Fruit fly (Drosophila melanogaster) whole organism, embryonic: Measurements from ENCODE around the gene B-H1.

ENCODE experiments used
- Asciz ChIP-seq: fragments of 200-800 bp; sonication (Bioruptor generic); optimal IDR thresholded peaks from 2 replicates; lab custom pipeline; 2017; ENCODE audit warnings: missing biosample characterization, mild to moderate bottlenecking, missing genetic modification characterization, missing genetic modification reagents
- CG10321 ChIP-seq: fragments of 200-800 bp; sonication (Bioruptor generic); IDR thresholded peaks from 2 replicates; pipeline ENCODE4 v1.3.6; 2022; ENCODE audit warnings: missing biosample characterization, missing genetic modification characterization
- CG10654 ChIP-seq: fragments of 200-800 bp; sonication (Bioruptor generic); optimal IDR thresholded peaks from 2 replicates; lab custom pipeline; 2016; ENCODE audit warnings: missing biosample characterization, missing genetic modification characterization
- CG11696 ChIP-seq: fragments of 200-800 bp; sonication (Bioruptor generic); IDR thresholded peaks from 2 replicates; pipeline ENCODE4 v1.3.6; 2022; ENCODE audit warnings: missing biosample characterization, missing genetic modification characterization
- CG12659 ChIP-seq: fragments of 200-800 bp; sonication (Bioruptor generic); optimal IDR thresholded peaks from 3 replicates; lab custom pipeline; 2017; ENCODE audit warnings: mild to moderate bottlenecking, missing biosample characterization, missing genetic modification reagents, missing genetic modification characterization
- CG13624 ChIP-seq: fragments of 200-800 bp; sonication (Bioruptor generic); optimal IDR thresholded peaks from 2 replicates; lab custom pipeline; 2016; ENCODE audit warnings: missing biosample characterization, missing genetic modification characterization
- CG13894 ChIP-seq: fragments of 200-800 bp; sonication (Bioruptor generic); optimal IDR thresholded peaks from 3 replicates; lab custom pipeline; 2018; ENCODE audit warnings: missing biosample characterization, mild to moderate bottlenecking, missing genetic modification characterization, moderate library complexity
- CG14667 ChIP-seq: fragments of 200-800 bp; sonication (Bioruptor generic); IDR thresholded peaks from 2 replicates; pipeline ENCODE4 v1.3.6; 2022; ENCODE audit warnings: missing biosample characterization, missing genetic modification characterization
- CG1603 ChIP-seq: fragments of 200-800 bp; sonication (Bioruptor generic); optimal IDR thresholded peaks from 2 replicates; lab custom pipeline; 2019; ENCODE audit warnings: missing biosample characterization, mild to moderate bottlenecking, missing genetic modification characterization, moderate library complexity
- CG17328 ChIP-seq: fragments of 200-800 bp; sonication (Bioruptor generic); IDR thresholded peaks from 2 replicates; pipeline ENCODE4 v1.3.6; 2022; ENCODE audit warnings: missing biosample characterization, missing genetic modification characterization
- CG17568 ChIP-seq: fragments of 200-800 bp; sonication (Bioruptor generic); optimal IDR thresholded peaks from 2 replicates; lab custom pipeline; 2018; ENCODE audit warnings: missing biosample characterization, mild to moderate bottlenecking, missing genetic modification characterization, moderate library complexity
- CG17912 ChIP-seq: fragments of 200-800 bp; sonication (Bioruptor generic); optimal IDR thresholded peaks from 2 replicates; lab custom pipeline; 2018; ENCODE audit warnings: missing biosample characterization, mild to moderate bottlenecking, missing genetic modification characterization
- CG2120 ChIP-seq: fragments of 200-800 bp; sonication (Bioruptor generic); optimal IDR thresholded peaks from 3 replicates; lab custom pipeline; 2016; ENCODE audit warnings: missing biosample characterization, missing genetic modification characterization
- CG2199 ChIP-seq: fragments of 200-800 bp; sonication (Bioruptor generic); IDR thresholded peaks from 3 replicates; pipeline ENCODE4 v1.3.6; 2022; ENCODE audit warnings: missing biosample characterization, missing genetic modification characterization
- CG30020 ChIP-seq: fragments of 200-800 bp; optimal IDR thresholded peaks from 2 replicates; lab custom pipeline; 2019; ENCODE audit warnings: missing biosample characterization, mild to moderate bottlenecking, missing genetic modification characterization, moderate library complexity
- CG31224 ChIP-seq: fragments of 200-800 bp; sonication (Bioruptor generic); IDR thresholded peaks from 2 replicates; pipeline ENCODE4 v1.3.6; 2022; ENCODE audit warnings: missing biosample characterization, missing genetic modification characterization
- CG3995 ChIP-seq: fragments of 200-800 bp; sonication (Bioruptor generic); optimal IDR thresholded peaks from 3 replicates; lab custom pipeline; 2016; ENCODE audit warnings: missing biosample characterization, missing genetic modification characterization
- CG4617 ChIP-seq: fragments of 200-800 bp; sonication (Bioruptor generic); optimal IDR thresholded peaks from 3 replicates; lab custom pipeline; 2016; ENCODE audit warnings: missing biosample characterization, missing genetic modification characterization, borderline replicate concordance
- CG4730 ChIP-seq: fragments of 200-800 bp; sonication (Bioruptor generic); IDR thresholded peaks from 2 replicates; pipeline ENCODE4 v1.3.6; 2022; ENCODE audit warnings: missing biosample characterization, missing genetic modification characterization
- CG6272 ChIP-seq: fragments of 200-800 bp; sonication (Bioruptor generic); IDR thresholded peaks from 2 replicates; pipeline ENCODE4 v1.3.6; 2022; ENCODE audit warnings: missing biosample characterization, missing genetic modification characterization
- CG7556 ChIP-seq: fragments of 200-800 bp; sonication (Bioruptor generic); optimal IDR thresholded peaks from 2 replicates; lab custom pipeline; 2017; ENCODE audit warnings: missing biosample characterization, mild to moderate bottlenecking, missing genetic modification characterization
- CG7839 ChIP-seq: fragments of 200-800 bp; sonication (Bioruptor generic); optimal IDR thresholded peaks from 3 replicates; lab custom pipeline; 2018; ENCODE audit warnings: missing biosample characterization, mild to moderate bottlenecking, missing genetic modification characterization, moderate library complexity
- CG7928 ChIP-seq: fragments of 200-800 bp; sonication (Bioruptor generic); optimal IDR thresholded peaks from 2 replicates; lab custom pipeline; 2017; ENCODE audit warnings: missing biosample characterization, mild to moderate bottlenecking, missing genetic modification characterization
- CG8089 ChIP-seq: fragments of 200-800 bp; sonication (Bioruptor generic); optimal IDR thresholded peaks from 3 replicates; lab custom pipeline; 2016; ENCODE audit warnings: missing biosample characterization, missing genetic modification characterization
- CG9437 ChIP-seq: fragments of 200-800 bp; sonication (Bioruptor generic); optimal IDR thresholded peaks from 2 replicates; lab custom pipeline; 2018; ENCODE audit warnings: missing biosample characterization, mild to moderate bottlenecking, missing genetic modification characterization
- CG9609 ChIP-seq: fragments of 200-800 bp; sonication (Bioruptor generic); optimal IDR thresholded peaks from 3 replicates; lab custom pipeline; 2016; ENCODE audit warnings: missing biosample characterization, missing genetic modification characterization
- CTCF ChIP-seq: fragments of 200-800 bp; sonication (Bioruptor generic); optimal IDR thresholded peaks from 2 replicates; lab custom pipeline; 2017; ENCODE audit warnings: missing biosample characterization, mild to moderate bottlenecking, missing genetic modification characterization, moderate library complexity
- Dek ChIP-seq: fragments of 200-800 bp; sonication (Bioruptor generic); optimal IDR thresholded peaks from 3 replicates; lab custom pipeline; 2019; ENCODE audit warnings: missing biosample characterization, mild to moderate bottlenecking, missing genetic modification characterization, moderate library complexity
- Hr51 ChIP-seq, 2 experiments: fragments of 200-800 bp; sonication (Bioruptor generic); optimal IDR thresholded peaks; 2 replicates in 1 of 2; 3 replicates in 1 of 2; lab custom pipeline; 2016 to 2018; ENCODE audit warnings: missing biosample characterization in 2 of 2, missing genetic modification characterization in 2 of 2, mild to moderate bottlenecking in 1 of 2, moderate library complexity in 1 of 2
- Hsf ChIP-seq: fragments of 200-800 bp; sonication (Bioruptor generic); optimal IDR thresholded peaks from 3 replicates; lab custom pipeline; 2016; ENCODE audit warnings: missing biosample characterization, missing genetic modification characterization
- Sin3A ChIP-seq: fragments of >200 bp; optimal IDR thresholded peaks from 2 replicates; lab custom pipeline; 2018
- ab ChIP-seq: fragments of 200-800 bp; sonication (Bioruptor generic); optimal IDR thresholded peaks from 2 replicates; lab custom pipeline; 2016; ENCODE audit warnings: missing biosample characterization, missing genetic modification characterization
- bsh ChIP-seq, 2 experiments: fragments of 200-800 bp; sonication (Bioruptor generic); optimal IDR thresholded peaks; 2 replicates each; lab custom pipeline; 2017 to 2018; ENCODE audit warnings: mild to moderate bottlenecking in 2 of 2, missing biosample characterization in 2 of 2, missing genetic modification characterization in 2 of 2, moderate library complexity in 1 of 2
- cad ChIP-seq: fragments of >200 bp; optimal IDR thresholded peaks from 2 replicates; lab custom pipeline; 2017; ENCODE audit warnings: missing biosample characterization, missing genetic modification characterization
- cato ChIP-seq: fragments of 200-800 bp; sonication (Bioruptor generic); optimal IDR thresholded peaks from 2 replicates; lab custom pipeline; 2016; ENCODE audit warnings: missing biosample characterization, missing genetic modification characterization, borderline replicate concordance
- ci ChIP-seq: fragments of 200-800 bp; sonication (Bioruptor generic); IDR thresholded peaks from 3 replicates; pipeline ENCODE4 v1.3.6; 2022; ENCODE audit warnings: missing biosample characterization, missing genetic modification characterization
- crc ChIP-seq: fragments of 200-800 bp; sonication (Bioruptor generic); optimal IDR thresholded peaks from 2 replicates; lab custom pipeline; 2016; ENCODE audit warnings: missing biosample characterization, missing genetic modification characterization
- croc ChIP-seq: fragments of 200-800 bp; sonication (Bioruptor generic); conservative IDR thresholded peaks from 3 replicates; pipeline ENCODE4 v1.3.6; 2022; ENCODE audit warnings: missing biosample characterization, missing genetic modification characterization
- ftz-f1 ChIP-seq: fragments of 200-800 bp; sonication (Bioruptor generic); optimal IDR thresholded peaks from 2 replicates; lab custom pipeline; 2016; ENCODE audit warnings: missing biosample characterization, missing genetic modification characterization
- gcm2 ChIP-seq: fragments of 200-800 bp; sonication (Bioruptor generic); optimal IDR thresholded peaks from 2 replicates; lab custom pipeline; 2016; ENCODE audit warnings: missing biosample characterization, missing genetic modification characterization
- inv ChIP-seq: fragments of 200-800 bp; sonication (Bioruptor generic); IDR thresholded peaks from 2 replicates; pipeline ENCODE4 v1.3.6; 2022; ENCODE audit warnings: missing biosample characterization, missing genetic modification characterization; ENCODE audit not compliant: partially characterized antibody
- jigr1 ChIP-seq: fragments of 200-800 bp; sonication (Bioruptor generic); IDR thresholded peaks from 3 replicates; pipeline ENCODE4 v1.3.6; 2022; ENCODE audit warnings: missing biosample characterization, missing genetic modification characterization
- jing ChIP-seq: fragments of 200-800 bp; sonication (Bioruptor generic); optimal IDR thresholded peaks from 2 replicates; lab custom pipeline; 2018; ENCODE audit warnings: missing biosample characterization, mild to moderate bottlenecking, missing genetic modification characterization
- lbe ChIP-seq: fragments of 200-800 bp; sonication (Bioruptor generic); optimal IDR thresholded peaks from 2 replicates; lab custom pipeline; 2016; ENCODE audit warnings: missing biosample characterization, mild to moderate bottlenecking, missing genetic modification characterization
- lola ChIP-seq, 3 experiments: fragments of >200 bp in 2 of 3; fragments of 200-800 bp in 1 of 3; sonication (Bioruptor generic) in 1 of 3; optimal IDR thresholded peaks; 2 replicates each; lab custom pipeline; 2017 to 2019; ENCODE audit warnings: missing biosample characterization in 3 of 3, missing genetic modification characterization in 3 of 3, mild to moderate bottlenecking in 1 of 3, moderate library complexity in 1 of 3
- lov ChIP-seq, 2 experiments: fragments of 200-800 bp in 1 of 2; fragments of >200 bp in 1 of 2; sonication (Bioruptor generic) in 1 of 2; IDR thresholded peaks in 1 of 2; optimal IDR thresholded peaks in 1 of 2; 2 replicates in 1 of 2; 3 replicates in 1 of 2; pipeline versions ENCODE4 v1.3.6 to Lab custom; 2017 to 2022; ENCODE audit warnings: missing biosample characterization in 1 of 2, missing genetic modification characterization in 1 of 2
- pb ChIP-seq: fragments of 200-800 bp; sonication (Bioruptor generic); optimal IDR thresholded peaks from 3 replicates; lab custom pipeline; 2016; ENCODE audit warnings: missing biosample characterization, missing genetic modification characterization
- prd ChIP-seq, 3 experiments: fragments of >200 bp in 2 of 3; fragments of 200-800 bp in 1 of 3; sonication (Bioruptor generic) in 1 of 3; optimal IDR thresholded peaks in 2 of 3; IDR thresholded peaks in 1 of 3; 2 replicates in 2 of 3; 3 replicates in 1 of 3; pipeline versions ENCODE4 v1.3.6 to Lab custom; 2017 to 2022; ENCODE audit warnings: missing biosample characterization in 1 of 3, missing genetic modification characterization in 1 of 3
- ro ChIP-seq: fragments of 200-800 bp; sonication (Bioruptor generic); IDR thresholded peaks from 2 replicates; pipeline ENCODE4 v1.3.6; 2022; ENCODE audit warnings: missing biosample characterization, missing genetic modification characterization
- sc ChIP-seq, 3 experiments: fragments of >200 bp in 2 of 3; fragments of 200-800 bp in 1 of 3; sonication (Bioruptor generic) in 1 of 3; optimal IDR thresholded peaks; 2 replicates in 2 of 3; 3 replicates in 1 of 3; lab custom pipeline; 2017; ENCODE audit warnings: mild to moderate bottlenecking in 1 of 3, missing biosample characterization in 1 of 3, missing genetic modification characterization in 1 of 3, missing genetic modification reagents in 1 of 3
- seq ChIP-seq: fragments of 200-800 bp; sonication (Bioruptor generic); IDR thresholded peaks from 2 replicates; pipeline ENCODE4 v1.3.6; 2022; ENCODE audit warnings: missing biosample characterization, missing genetic modification characterization

The B-H1 gene

dm6 chrX:17357443-17357842, 39.8 kb upstream of the B-H1 start (continued):
- no peak for TF ChIP-seq CG17912 (GFP tag; lab: Kevin White, UChicago)
- no peak for TF ChIP-seq CG31224
- TF ChIP-seq CG6272: no peak
- no peak for TF ChIP-seq CG2199
- TF ChIP-seq pb (GFP tag; lab: Kevin White, UChicago): no peak
- no peak for TF ChIP-seq Hr51 (GFP tag; optimal IDR thresholded peaks at IDR 0.05; lab: Kevin White, UChicago)
- TF ChIP-seq cato: no peak
- TF ChIP-seq croc (GFP tag; lab: Robert Waterston, UW): no peak
- TF ChIP-seq CG1603: no peak
- TF ChIP-seq seq: no peak
- no peak for TF ChIP-seq CG7556 (GFP tag; lab: Kevin White, UChicago)
- no peak for TF ChIP-seq CG4617 (GFP tag; lab: Kevin White, UChicago)
- peak; percentile 70; the same call in 2 of the 3 replicates for TF ChIP-seq ci (GFP tag; lab: Robert Waterston, UW)
- no peak for TF ChIP-seq ro
- no peak for TF ChIP-seq CG17568 (GFP tag; lab: Kevin White, UChicago)
- TF ChIP-seq ab: no peak
- no peak for TF ChIP-seq gcm2 (GFP tag; lab: Kevin White, UChicago)
- no peak for TF ChIP-seq CG13624 (GFP tag; lab: Kevin White, UChicago)
- no peak for TF ChIP-seq CG8089 (GFP tag; lab: Kevin White, UChicago)
- peak in 1 of 3 experiments; percentile 64 for TF ChIP-seq lola (GFP tag; optimal IDR thresholded peaks at IDR 0.05; lab: Kevin White, UChicago)
- TF ChIP-seq CG7928 (GFP tag; lab: Kevin White, UChicago): no peak
- peak; percentile 25 for TF ChIP-seq CG7839
- TF ChIP-seq Asciz (GFP tag; lab: Kevin White, UChicago): no peak
- no peak for TF ChIP-seq CG30020 (tag; lab: Kevin White, UChicago)
- TF ChIP-seq CTCF (GFP tag; lab: Kevin White, UChicago): no peak
- no peak for TF ChIP-seq Hsf (GFP tag; lab: Kevin White, UChicago)
- TF ChIP-seq CG4730 (GFP tag; lab: Robert Waterston, UW): no peak
- no peak for TF ChIP-seq prd (optimal IDR thresholded peaks at IDR 0.05; lab: Kevin White, UChicago)
- TF ChIP-seq prd (GFP tag; IDR thresholded peaks at IDR 0.05; lab: Robert Waterston, UW): 0 out of 3 replicates have a peak, but pooled peaks have one; percentile 29
- TF ChIP-seq crc (GFP tag; lab: Kevin White, UChicago): no peak
- no peak for TF ChIP-seq Sin3A (lab: Kevin White, UChicago)
- no peak for TF ChIP-seq inv (GFP tag; lab: Robert Waterston, UW)
- no peak for TF ChIP-seq CG13894 (tag; lab: Kevin White, UChicago)
- TF ChIP-seq CG9437 (GFP tag; lab: Kevin White, UChicago): no peak
- TF ChIP-seq CG3995: no peak
- TF ChIP-seq CG10654 (GFP tag; lab: Kevin White, UChicago): no peak
- no peak for TF ChIP-seq CG9609 (GFP tag; lab: Kevin White, UChicago)
- TF ChIP-seq CG10321 (GFP tag; lab: Robert Waterston, UW): no peak
- TF ChIP-seq lov (optimal IDR thresholded peaks at IDR 0.05; lab: Kevin White, UChicago): no peak
- TF ChIP-seq lov (GFP tag; IDR thresholded peaks at IDR 0.05; lab: Robert Waterston, UW): no peak
- no peak for TF ChIP-seq cad
- TF ChIP-seq jigr1 (GFP tag; lab: Robert Waterston, UW): no peak
- TF ChIP-seq CG12659 (GFP tag; lab: Kevin White, UChicago): no peak
- no peak for TF ChIP-seq lbe (GFP tag; lab: Kevin White, UChicago)
- peak in 1 of 2 experiments; percentile 66 for TF ChIP-seq bsh (GFP tag; optimal IDR thresholded peaks at IDR 0.05; lab: Kevin White, UChicago)
- no peak for TF ChIP-seq CG14667 (GFP tag; lab: Robert Waterston, UW)
- TF ChIP-seq Dek: no peak
- TF ChIP-seq sc (optimal IDR thresholded peaks at IDR 0.05; lab: Kevin White, UChicago): no peak
- peak; percentile 23 for TF ChIP-seq sc (GFP tag; optimal IDR thresholded peaks at IDR 0.05; lab: Kevin White, UChicago)
- TF ChIP-seq jing (GFP tag; lab: Kevin White, UChicago): no peak
- TF ChIP-seq ftz-f1 (GFP tag; lab: Kevin White, UChicago): no peak
- TF ChIP-seq CG11696 (GFP tag; lab: Robert Waterston, UW): no peak
- TF ChIP-seq CG2120: no peak
- peak; percentile 43; the same call in 1 of the 2 replicates for TF ChIP-seq CG17328 (GFP tag; lab: Robert Waterston, UW)
